Fruit fly (Drosophila melanogaster): ENCODE results near the gene tgo.

The tgo gene

dm6 chr3R:9053021-9053420, 33.2 kb upstream of the tgo start (continued):
- TF ChIP-seq salr (GFP tag; optimal IDR thresholded peaks at IDR 0.05) = no peak
- TF ChIP-seq CG8632 (GFP tag; optimal IDR thresholded peaks at IDR 0.05) = peak; percentile 39
- peak; percentile 79 for TF ChIP-seq Lpt (GFP tag; optimal IDR thresholded peaks at IDR 0.05)
- TF ChIP-seq fd85E (GFP tag; optimal IDR thresholded peaks at IDR 0.05) = peak; percentile 50
- TF ChIP-seq svp (GFP tag) = peak; percentile 94
- TF ChIP-seq CG6276 (GFP tag; optimal IDR thresholded peaks at IDR 0.05) = peak; percentile 64
- peak; percentile 82 for TF ChIP-seq net (GFP tag; optimal IDR thresholded peaks at IDR 0.05)
- TF ChIP-seq CG9139 (GFP tag; optimal IDR thresholded peaks at IDR 0.05) = peak; percentile 75
- peak; percentile 68 for TF ChIP-seq dsx (GFP tag; optimal IDR thresholded peaks at IDR 0.05; ENCODE audit: poor library complexity, severe bottlenecking)
- TF ChIP-seq CG6854 (GFP tag; optimal IDR thresholded peaks at IDR 0.05) = peak; percentile 93
- TF ChIP-seq pdm3 (GFP tag; optimal IDR thresholded peaks at IDR 0.05) = peak; percentile 50
- TF ChIP-seq CG8319 (GFP tag; optimal IDR thresholded peaks at IDR 0.05) = no peak
- TF ChIP-seq Met (GFP tag; optimal IDR thresholded peaks at IDR 0.05) = peak; percentile 55
- TF ChIP-seq Hr38 (GFP tag; optimal IDR thresholded peaks at IDR 0.05) = no peak
- TF ChIP-seq Blimp-1 (GFP tag; optimal IDR thresholded peaks at IDR 0.05) = peak; percentile 81
- peak; percentile 74 for TF ChIP-seq CG6808 (GFP tag; optimal IDR thresholded peaks at IDR 0.05)
- peak; percentile 10 for TF ChIP-seq Ets21C (GFP tag; optimal IDR thresholded peaks at IDR 0.05)
- TF ChIP-seq Hr39 (GFP tag; optimal IDR thresholded peaks at IDR 0.05) = peak; percentile 19
- peak; percentile 62 for TF ChIP-seq CG6792 (GFP tag; optimal IDR thresholded peaks at IDR 0.05)
- peak; percentile 57 for TF ChIP-seq CG32006 (GFP tag; optimal IDR thresholded peaks at IDR 0.05)
- no peak for TF ChIP-seq CG15336 (GFP tag; IDR thresholded peaks at IDR 0.05)

- TF ChIP-seq CG11294 (GFP tag; IDR thresholded peaks at IDR 0.05) (no peak), lz (GFP tag; optimal IDR thresholded peaks at IDR 0.05) (peak; percentile 16), Hr39 (GFP tag; optimal IDR thresholded peaks at IDR 0.05) (no peak), pdm3 (GFP tag; optimal IDR thresholded peaks at IDR 0.05) (peak; percentile 20), Eip78C (GFP tag) (peak; percentile 71), topi (GFP tag; optimal IDR thresholded peaks at IDR 0.05) (peak; percentile 12), CG1621 (tag; optimal IDR thresholded peaks at IDR 0.05) (peak; percentile 79), esn (GFP tag; optimal IDR thresholded peaks at IDR 0.05) (peak; percentile 20), Eip75B (GFP tag; optimal IDR thresholded peaks at IDR 0.05) (peak; percentile 12), CG10669 (GFP tag; optimal IDR thresholded peaks at IDR 0.05) (no peak), CG10631 (GFP tag; optimal IDR thresholded peaks at IDR 0.05) (no peak), svp (GFP tag) (no peak), Met (GFP tag; optimal IDR thresholded peaks at IDR 0.05) (no peak), Eip93F (GFP tag; optimal IDR thresholded peaks at IDR 0.05) (peak; percentile 47), fkh (GFP tag; optimal IDR thresholded peaks at IDR 0.05) (no peak), acj6 (GFP tag; optimal IDR thresholded peaks at IDR 0.05) (no peak), dsx (GFP tag; optimal IDR thresholded peaks at IDR 0.05; ENCODE audit: poor library complexity, severe bottlenecking) (peak; percentile 16), cyc (GFP tag; optimal IDR thresholded peaks at IDR 0.05) (peak; percentile 19), Sox102F (GFP tag; optimal IDR thresholded peaks at IDR 0.05) (peak; percentile 34)
These were observed 32.3 kb upstream of the tgo start, which contains the start of gene Kdm2 for dm6 chr3R:9051937-9052680. Gene Kdm2, plus strand, starts transcription at chr3R:9052495.

- TF ChIP-seq pdm3 (GFP tag; optimal IDR thresholded peaks at IDR 0.05) (no peak), CG8119 (GFP tag; IDR thresholded peaks at IDR 0.05) (no peak), Blimp-1 (GFP tag; optimal IDR thresholded peaks at IDR 0.05) (peak; percentile 30)
These were observed 30.8 kb upstream of the tgo start, which contains the start of gene Nmdmc for dm6 chr3R:9050519-9051119. Gene Nmdmc, minus strand, starts transcription at chr3R:9050555.

Data from whole organism, prepupa.